Worm (Caenorhabditis elegans) whole organism, midembryonic: ENCODE data around the gene fbxa-55.

ENCODE experiments used
- flt-1 ChIP-seq: fragments of 200-800 bp; sonication (Bioruptor generic); IDR thresholded peaks from 2 replicates; pipeline ENCODE4 v1.3.6; 2022; ENCODE audit warnings: missing genetic modification characterization, missing compliant biosample characterization
- tab-1 ChIP-seq: fragments of 200-800 bp; sonication (Bioruptor generic); IDR thresholded peaks from 2 replicates; pipeline ENCODE4 v1.3.6; 2022; ENCODE audit warnings: missing genetic modification characterization, missing compliant biosample characterization

- TF ChIP-seq tab-1 (GFP tag; lab: Robert Waterston, UW) = no peak
- no peak for TF ChIP-seq flt-1 (GFP tag; lab: Robert Waterston, UW)
Measured at ce11 chrIII:916897-917296, 19.0 kb downstream of the fbxa-55 start, which contains the start of gene idpp-13.
